Worm (Caenorhabditis elegans) whole organism, early embryonic: ENCODE data around the gene col-117.

ENCODE experiments used
- aly-1 ChIP-seq: sonication (generic microtip); optimal IDR thresholded peaks from 2 replicates; lab custom pipeline; 2016; ENCODE audit warnings: missing genetic modification characterization, missing compliant biosample characterization
- ama-1 ChIP-seq: fragments of 150-350 bp; optimal IDR thresholded peaks from 2 replicates; lab custom pipeline; 2014
- flt-1 ChIP-seq: fragments of 200-800 bp; sonication (Bioruptor generic); IDR thresholded peaks from 2 replicates; pipeline ENCODE4 v1.3.6; 2022; ENCODE audit warnings: missing genetic modification characterization, missing compliant biosample characterization
- hmbx-1 ChIP-seq: sonication (generic microtip); optimal IDR thresholded peaks from 2 replicates; lab custom pipeline; 2016; ENCODE audit warnings: mild to moderate bottlenecking, missing genetic modification characterization, missing compliant biosample characterization
- hmg-4 ChIP-seq: fragments of 200-800 bp; sonication (Bioruptor generic); optimal IDR thresholded peaks from 2 replicates; lab custom pipeline; 2018; ENCODE audit warnings: mild to moderate bottlenecking, missing genetic modification characterization, missing compliant biosample characterization
- hnd-1 ChIP-seq: sonication (generic microtip); optimal IDR thresholded peaks from 2 replicates; lab custom pipeline; 2016; ENCODE audit warnings: missing genetic modification characterization, missing compliant biosample characterization
- pes-1 ChIP-seq: fragments of 200-800 bp; sonication (Bioruptor generic); IDR thresholded peaks from 2 replicates; pipeline ENCODE4 v1.3.6; 2022; ENCODE audit warnings: missing genetic modification reagents, missing genetic modification characterization, missing compliant biosample characterization
- sea-1 ChIP-seq: fragments of 200-800 bp; sonication (Bioruptor generic); conservative IDR thresholded peaks from 2 replicates; pipeline ENCODE4 v1.3.6; 2022; ENCODE audit warnings: missing genetic modification characterization, missing compliant biosample characterization
- tbx-11 ChIP-seq: fragments of 200-800 bp; sonication (Bioruptor generic); IDR thresholded peaks from 2 replicates; pipeline ENCODE4 v1.3.6; 2022; ENCODE audit warnings: missing genetic modification characterization, missing compliant biosample characterization
- tra-4 ChIP-seq: sonication (generic microtip); optimal IDR thresholded peaks from 2 replicates; lab custom pipeline; 2017; ENCODE audit warnings: missing genetic modification characterization, missing compliant biosample characterization

DNA sequence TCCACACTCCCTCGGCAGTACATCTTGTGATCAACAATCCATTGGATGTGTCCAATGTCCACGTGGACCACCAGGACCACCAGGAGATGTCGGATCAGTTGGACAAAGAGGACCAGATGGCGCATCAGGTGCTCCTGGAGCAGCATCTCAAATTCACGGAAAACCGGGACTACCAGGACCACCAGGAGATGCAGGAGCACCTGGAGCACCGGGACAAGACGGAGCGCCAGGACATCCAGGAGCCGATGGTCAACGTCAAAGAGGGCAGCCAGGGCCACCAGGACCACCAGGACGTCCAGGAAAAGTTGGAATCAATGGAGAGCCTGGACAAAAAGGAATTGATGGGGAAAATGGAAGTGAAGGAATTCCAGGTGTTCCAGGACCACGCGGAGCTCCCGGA is 25.0 kb upstream of the col-117 start:
- TF ChIP-seq ama-1 (lab: Kevin White, UChicago) (no peak), hmbx-1 (tag; lab: Kevin White, UChicago) (no peak), aly-1 (tag; lab: Kevin White, UChicago) (no peak), pes-1 (GFP tag; lab: Robert Waterston, UW) (no peak), tra-4 (tag; lab: Kevin White, UChicago) (no peak), hmg-4 (GFP tag; lab: Kevin White, UChicago) (no peak), flt-1 (no peak), sea-1 (GFP tag; lab: Robert Waterston, UW) (no peak), tbx-11 (GFP tag; lab: Robert Waterston, UW) (no peak), hnd-1 (tag; lab: Kevin White, UChicago) (no peak)
